Worm (Caenorhabditis elegans): ENCODE measurements around the gene txt-18.
A peak's percentile ranks its signal among the peaks of the same experiment; 100 is the strongest.

Gene txt-18

ce11 chrII:6374646-6375045, 30.8 kb downstream of the txt-18 start (continued):
- no peak for TF ChIP-seq snpc-3.4 (tag; optimal IDR thresholded peaks at IDR 0.05)

ce11 chrII:6376693-6377092, 32.8 kb downstream of the txt-18 start:
- TF ChIP-seq let-526 (GFP tag; IDR thresholded peaks at IDR 0.05) (no peak), lin-40 (tag; optimal IDR thresholded peaks at IDR 0.05) (no peak), let-607 (tag; optimal IDR thresholded peaks at IDR 0.05) (no peak), madf-8 (GFP tag; conservative IDR thresholded peaks at IDR 0.05) (no peak), Y95B8A.8 (GFP tag; IDR thresholded peaks at IDR 0.05) (no peak), aptf-2 (GFP tag; conservative IDR thresholded peaks at IDR 0.05) (no peak), lag-1 (GFP tag; IDR thresholded peaks at IDR 0.05) (no peak), F57A8.1 (GFP tag; optimal IDR thresholded peaks at IDR 0.05) (no peak), ceh-40 (GFP tag; IDR thresholded peaks at IDR 0.05) (no peak), mel-28 (tag; optimal IDR thresholded peaks at IDR 0.05; ENCODE audit: borderline replicate concordance) (no peak), madf-6 (GFP tag; IDR thresholded peaks at IDR 0.05) (no peak)

ce11 chrII:6377381-6377948, 33.6 kb downstream of the txt-18 start:
- no peak for TF ChIP-seq F57C9.4 (tag; optimal IDR thresholded peaks at IDR 0.05)
- TF ChIP-seq ceh-91 (GFP tag; IDR thresholded peaks at IDR 0.05), result no peak
- TF ChIP-seq zim-3 (tag; optimal IDR thresholded peaks at IDR 0.05), result no peak
- TF ChIP-seq F23B12.7 (tag; optimal IDR thresholded peaks at IDR 0.05; ENCODE audit: insufficient read depth), result peak; percentile 23
- TF ChIP-seq tbp1 (GFP tag; optimal IDR thresholded peaks at IDR 0.05), result no peak
- TF ChIP-seq nhr-80 (tag; optimal IDR thresholded peaks at IDR 0.05), result peak; percentile 91
- no peak for TF ChIP-seq xnd-1 (tag; optimal IDR thresholded peaks at IDR 0.05)
- TF ChIP-seq lin-40 (tag; optimal IDR thresholded peaks at IDR 0.05), result no peak
- no peak for TF ChIP-seq unc-62 (GFP tag; optimal IDR thresholded peaks at IDR 0.05)
- no peak for TF ChIP-seq F33H1.4 (GFP tag; IDR thresholded peaks at IDR 0.05)
- TF ChIP-seq lsl-1 (GFP tag; optimal IDR thresholded peaks at IDR 0.05), result no peak
- no peak for TF ChIP-seq lin-54 (GFP tag; optimal IDR thresholded peaks at IDR 0.05)
- TF ChIP-seq rpc-1 (optimal IDR thresholded peaks at IDR 0.05), result no peak
- no peak for TF ChIP-seq rpc-1 (tag; optimal IDR thresholded peaks at IDR 0.05)
- no peak for TF ChIP-seq hmg-20 (GFP tag; IDR thresholded peaks at IDR 0.05)
- no peak for TF ChIP-seq ceh-40 (GFP tag; IDR thresholded peaks at IDR 0.05)
- peak; percentile 64; the same call in 1 of the 2 replicates for TF ChIP-seq cebp-1 (GFP tag; IDR thresholded peaks at IDR 0.05)
- TF ChIP-seq cebp-1 (tag; optimal IDR thresholded peaks at IDR 0.05), result peak; percentile 69
- no peak for TF ChIP-seq K11D2.4 (GFP tag; IDR thresholded peaks at IDR 0.05)
- TF ChIP-seq somi-1 (GFP tag; optimal IDR thresholded peaks at IDR 0.05), result no peak
- TF ChIP-seq nhr-27 (tag; optimal IDR thresholded peaks at IDR 0.05), result no peak
- TF ChIP-seq dox-1 (GFP tag; IDR thresholded peaks at IDR 0.05), result 0 out of 2 replicates have a peak, but pooled peaks have one; percentile 13
- no peak for TF ChIP-seq sptf-2 (GFP tag; optimal IDR thresholded peaks at IDR 0.05)
- no peak for TF ChIP-seq gei-17 (GFP tag; optimal IDR thresholded peaks at IDR 0.05)
- no peak for TF ChIP-seq Y53F4B.3 (GFP tag; IDR thresholded peaks at IDR 0.05)
- no peak for TF ChIP-seq atf-7 (tag; optimal IDR thresholded peaks at IDR 0.05)
